Fruit fly (Drosophila melanogaster) whole organism, embryonic: ENCODE results near the gene Dup99B.

ENCODE experiments used
- CG10147 ChIP-seq: fragments of 200-800 bp; sonication (Bioruptor generic); optimal IDR thresholded peaks from 2 replicates; lab custom pipeline; 2019; ENCODE audit warnings: missing biosample characterization, mild to moderate bottlenecking, missing genetic modification characterization, moderate library complexity
- CG10959 ChIP-seq: fragments of 200-800 bp; sonication (Bioruptor generic); IDR thresholded peaks from 2 replicates; pipeline ENCODE4 v1.3.6; 2022; ENCODE audit warnings: missing biosample characterization, missing genetic modification characterization
- CG11456 ChIP-seq: fragments of 200-800 bp; sonication (Bioruptor generic); IDR thresholded peaks from 3 replicates; pipeline ENCODE4 v1.3.6; 2022; ENCODE audit warnings: missing biosample characterization, missing genetic modification characterization
- CG11695 ChIP-seq: fragments of 200-800 bp; sonication (Bioruptor generic); IDR thresholded peaks from 3 replicates; pipeline ENCODE4 v1.3.6; 2022; ENCODE audit warnings: missing biosample characterization, missing genetic modification characterization
- CG12942 ChIP-seq: fragments of 200-800 bp; sonication (Bioruptor generic); optimal IDR thresholded peaks from 3 replicates; lab custom pipeline; 2016; ENCODE audit warnings: missing biosample characterization, missing genetic modification characterization
- CG14050 ChIP-seq: fragments of 200-800 bp; sonication (Bioruptor generic); IDR thresholded peaks from 3 replicates; pipeline ENCODE4 v1.3.6; 2022; ENCODE audit warnings: missing biosample characterization, missing genetic modification characterization
- CG14710 ChIP-seq: fragments of 200-800 bp; sonication (Bioruptor generic); optimal IDR thresholded peaks from 3 replicates; lab custom pipeline; 2019; ENCODE audit warnings: missing biosample characterization, mild to moderate bottlenecking, missing genetic modification characterization, moderate library complexity
- CG31224 ChIP-seq: fragments of 200-800 bp; sonication (Bioruptor generic); IDR thresholded peaks from 2 replicates; pipeline ENCODE4 v1.3.6; 2022; ENCODE audit warnings: missing biosample characterization, missing genetic modification characterization
- CG32767 ChIP-seq: fragments of 200-800 bp; sonication (Bioruptor generic); IDR thresholded peaks from 2 replicates; pipeline ENCODE4 v1.3.6; 2022; ENCODE audit warnings: missing biosample characterization, missing genetic modification characterization
- CG34224 ChIP-seq: fragments of 200-800 bp; sonication (Bioruptor generic); IDR thresholded peaks from 3 replicates; pipeline ENCODE4 v1.3.6; 2022; ENCODE audit warnings: missing biosample characterization, missing genetic modification characterization; ENCODE audit not compliant: partially characterized antibody
- CG34422 ChIP-seq: fragments of 200-800 bp; sonication (Bioruptor generic); IDR thresholded peaks from 3 replicates; pipeline ENCODE4 v1.3.6; 2022; ENCODE audit warnings: missing biosample characterization, missing genetic modification characterization
- CG3995 ChIP-seq: fragments of 200-800 bp; sonication (Bioruptor generic); optimal IDR thresholded peaks from 3 replicates; lab custom pipeline; 2016; ENCODE audit warnings: missing biosample characterization, missing genetic modification characterization
- CG4328 ChIP-seq: fragments of 200-800 bp; sonication (Bioruptor generic); optimal IDR thresholded peaks from 3 replicates; lab custom pipeline; 2017; ENCODE audit warnings: missing biosample characterization, missing genetic modification reagents, missing genetic modification characterization
- CG4707 ChIP-seq: fragments of 200-800 bp; sonication (Bioruptor generic); optimal IDR thresholded peaks from 2 replicates; lab custom pipeline; 2018; ENCODE audit warnings: missing biosample characterization, mild to moderate bottlenecking, missing genetic modification characterization, moderate library complexity
- CG6175 ChIP-seq: fragments of 200-800 bp; sonication (Bioruptor generic); IDR thresholded peaks from 3 replicates; pipeline ENCODE4 v1.3.6; 2022; ENCODE audit warnings: missing biosample characterization, missing genetic modification characterization
- CG8089 ChIP-seq: fragments of 200-800 bp; sonication (Bioruptor generic); optimal IDR thresholded peaks from 3 replicates; lab custom pipeline; 2016; ENCODE audit warnings: missing biosample characterization, missing genetic modification characterization
- CG8478 ChIP-seq: fragments of >200 bp; optimal IDR thresholded peaks from 2 replicates; lab custom pipeline; 2018
- CG9609 ChIP-seq: fragments of 200-800 bp; sonication (Bioruptor generic); optimal IDR thresholded peaks from 3 replicates; lab custom pipeline; 2016; ENCODE audit warnings: missing biosample characterization, missing genetic modification characterization
- CTCF ChIP-seq: fragments of 200-800 bp; sonication (Bioruptor generic); optimal IDR thresholded peaks from 2 replicates; lab custom pipeline; 2017; ENCODE audit warnings: missing biosample characterization, mild to moderate bottlenecking, missing genetic modification characterization, moderate library complexity
- Camta ChIP-seq: fragments of 200-800 bp; sonication (Bioruptor generic); optimal IDR thresholded peaks from 2 replicates; lab custom pipeline; 2016; ENCODE audit warnings: missing biosample characterization, missing genetic modification characterization
- CkIIα-i1 ChIP-seq: fragments of 200-800 bp; sonication (Bioruptor generic); IDR thresholded peaks from 2 replicates; pipeline ENCODE4 v1.3.6; 2022; ENCODE audit warnings: missing biosample characterization, missing genetic modification characterization
- CrebB ChIP-seq: fragments of 200-800 bp; sonication (Bioruptor generic); optimal IDR thresholded peaks from 3 replicates; lab custom pipeline; 2018; ENCODE audit warnings: missing biosample characterization, mild to moderate bottlenecking, missing genetic modification characterization
- Dbx ChIP-seq: fragments of 200-800 bp; sonication (Bioruptor generic); IDR thresholded peaks from 3 replicates; pipeline ENCODE4 v1.3.6; 2022; ENCODE audit warnings: missing biosample characterization, missing genetic modification characterization
- Dref ChIP-seq: fragments of 200-800 bp; sonication (Bioruptor generic); IDR thresholded peaks from 2 replicates; pipeline ENCODE4 v1.3.6; 2022; ENCODE audit warnings: missing biosample characterization, missing genetic modification characterization
- HLHmδ ChIP-seq: fragments of 200-800 bp; sonication (Bioruptor generic); optimal IDR thresholded peaks from 2 replicates; lab custom pipeline; 2018; ENCODE audit warnings: missing biosample characterization, mild to moderate bottlenecking, missing genetic modification characterization, moderate library complexity
- Hmr ChIP-seq: fragments of 200-800 bp; sonication (Bioruptor generic); optimal IDR thresholded peaks from 3 replicates; lab custom pipeline; 2017; ENCODE audit warnings: mild to moderate bottlenecking, missing biosample characterization, missing genetic modification reagents, missing genetic modification characterization
- Jarid2 ChIP-seq: fragments of 200-800 bp; sonication (Bioruptor generic); optimal IDR thresholded peaks from 3 replicates; lab custom pipeline; 2017; ENCODE audit warnings: mild to moderate bottlenecking, missing biosample characterization, missing genetic modification reagents, missing genetic modification characterization
- Kr ChIP-seq: fragments of 200-800 bp; sonication (Bioruptor generic); optimal IDR thresholded peaks from 2 replicates; lab custom pipeline; 2017; ENCODE audit warnings: missing biosample characterization, mild to moderate bottlenecking, missing genetic modification characterization
- MBD-R2 ChIP-seq: fragments of 200-800 bp; sonication (Bioruptor generic); IDR thresholded peaks from 2 replicates; pipeline ENCODE4 v1.3.6; 2022; ENCODE audit warnings: missing biosample characterization, missing genetic modification characterization
- Nf-YB ChIP-seq: fragments of 200-800 bp; sonication (Bioruptor generic); optimal IDR thresholded peaks from 3 replicates; lab custom pipeline; 2019; ENCODE audit warnings: missing biosample characterization, mild to moderate bottlenecking, missing genetic modification characterization, moderate library complexity
- NfI ChIP-seq: fragments of 200-800 bp; sonication (Bioruptor generic); optimal IDR thresholded peaks from 3 replicates; lab custom pipeline; 2018; ENCODE audit warnings: missing biosample characterization, mild to moderate bottlenecking, missing genetic modification characterization, moderate library complexity
- PHDP ChIP-seq: fragments of 200-800 bp; sonication (Bioruptor generic); optimal IDR thresholded peaks from 3 replicates; lab custom pipeline; 2018; ENCODE audit warnings: missing biosample characterization, mild to moderate bottlenecking, missing genetic modification characterization, moderate library complexity
- Stat92E ChIP-seq, 3 experiments: fragments of >200 bp in 2 of 3; fragments of 200-800 bp in 1 of 3; sonication (Bioruptor generic) in 1 of 3; optimal IDR thresholded peaks; 2 replicates each; lab custom pipeline; 2017 to 2019; ENCODE audit warnings: missing biosample characterization in 3 of 3, missing genetic modification characterization in 3 of 3, mild to moderate bottlenecking in 1 of 3, moderate library complexity in 1 of 3
- YL-1 ChIP-seq: fragments of 200-800 bp; sonication (Bioruptor generic); optimal IDR thresholded peaks from 3 replicates; lab custom pipeline; 2017; ENCODE audit warnings: missing biosample characterization, mild to moderate bottlenecking, missing genetic modification characterization
- bcd ChIP-seq: fragments of 200-800 bp; sonication (Bioruptor generic); optimal IDR thresholded peaks from 2 replicates; lab custom pipeline; 2017; ENCODE audit warnings: missing biosample characterization, mild to moderate bottlenecking, missing genetic modification characterization
- br ChIP-seq: fragments of >200 bp; optimal IDR thresholded peaks from 2 replicates; lab custom pipeline; 2017
- dan ChIP-seq: fragments of 200-800 bp; sonication (Bioruptor generic); IDR thresholded peaks from 2 replicates; pipeline ENCODE4 v1.3.6; 2022; ENCODE audit warnings: missing biosample characterization, missing genetic modification characterization
- dpn ChIP-seq, 2 experiments: fragments of 200-800 bp; sonication (Bioruptor generic); optimal IDR thresholded peaks; 3 replicates each; lab custom pipeline; 2016; ENCODE audit warnings: missing biosample characterization in 2 of 2, missing genetic modification characterization in 2 of 2
- exex ChIP-seq: fragments of 200-800 bp; sonication (Bioruptor generic); optimal IDR thresholded peaks from 4 replicates; lab custom pipeline; 2018; ENCODE audit warnings: missing biosample characterization, mild to moderate bottlenecking, missing genetic modification characterization, moderate library complexity
- ftz-f1 ChIP-seq: fragments of 200-800 bp; sonication (Bioruptor generic); optimal IDR thresholded peaks from 2 replicates; lab custom pipeline; 2016; ENCODE audit warnings: missing biosample characterization, missing genetic modification characterization
- grau ChIP-seq: fragments of 200-800 bp; optimal IDR thresholded peaks from 3 replicates; lab custom pipeline; 2019; ENCODE audit warnings: missing biosample characterization, mild to moderate bottlenecking, missing genetic modification characterization, moderate library complexity
- h ChIP-seq: fragments of >200 bp; optimal IDR thresholded peaks from 2 replicates; lab custom pipeline; 2017
- hkb ChIP-seq, 2 experiments: fragments of 200-800 bp in 1 of 2; fragments of >200 bp in 1 of 2; sonication (Bioruptor generic) in 1 of 2; IDR thresholded peaks in 1 of 2; optimal IDR thresholded peaks in 1 of 2; 2 replicates each; pipeline versions ENCODE4 v1.3.6 to Lab custom; 2017 to 2022; ENCODE audit warnings: missing biosample characterization in 1 of 2, missing genetic modification characterization in 1 of 2
- inv ChIP-seq: fragments of 200-800 bp; sonication (Bioruptor generic); IDR thresholded peaks from 2 replicates; pipeline ENCODE4 v1.3.6; 2022; ENCODE audit warnings: missing biosample characterization, missing genetic modification characterization; ENCODE audit not compliant: partially characterized antibody
- luna ChIP-seq: fragments of 200-800 bp; sonication (Bioruptor generic); optimal IDR thresholded peaks from 2 replicates; lab custom pipeline; 2016; ENCODE audit warnings: missing biosample characterization, missing genetic modification characterization
- pzg ChIP-seq: fragments of 200-800 bp; sonication (Bioruptor generic); optimal IDR thresholded peaks from 3 replicates; lab custom pipeline; 2018; ENCODE audit warnings: missing biosample characterization, mild to moderate bottlenecking, missing genetic modification characterization, moderate library complexity
- shn ChIP-seq: fragments of 200-800 bp; sonication (Bioruptor generic); optimal IDR thresholded peaks from 3 replicates; lab custom pipeline; 2016; ENCODE audit warnings: missing biosample characterization, missing genetic modification characterization
- trem ChIP-seq: fragments of 200-800 bp; optimal IDR thresholded peaks from 3 replicates; lab custom pipeline; 2019; ENCODE audit warnings: missing biosample characterization, mild to moderate bottlenecking, missing genetic modification characterization, moderate library complexity
- tx ChIP-seq: fragments of 200-800 bp; sonication (Bioruptor generic); optimal IDR thresholded peaks from 2 replicates; lab custom pipeline; 2016; ENCODE audit warnings: missing biosample characterization, missing genetic modification characterization
- unpg ChIP-seq: fragments of 200-800 bp; sonication (Bioruptor generic); optimal IDR thresholded peaks from 3 replicates; lab custom pipeline; 2018; ENCODE audit warnings: missing biosample characterization, mild to moderate bottlenecking, missing genetic modification characterization, moderate library complexity
- wdn ChIP-seq: fragments of 200-800 bp; sonication (Bioruptor generic); IDR thresholded peaks from 2 replicates; pipeline ENCODE4 v1.3.6; 2022; ENCODE audit warnings: missing biosample characterization, missing genetic modification characterization

Dup99B gene

dm6 chr3R:29725577-29726240 is 10.5 kb upstream of the Dup99B start, which contains the start of gene Kul (continued):
- TF ChIP-seq CG4707 (GFP tag; lab: Kevin White, UChicago) (peak; percentile 48), exex (tag; lab: Kevin White, UChicago) (no peak), CG6175 (GFP tag; lab: Robert Waterston, UW) (no peak), CrebB (tag; lab: Kevin White, UChicago) (no peak), dan (GFP tag; lab: Robert Waterston, UW) (no peak), CG10959 (GFP tag; lab: Robert Waterston, UW) (no peak), MBD-R2 (GFP tag; lab: Robert Waterston, UW) (peak; percentile 49), CG9609 (GFP tag; lab: Kevin White, UChicago) (peak; percentile 20), Dbx (GFP tag; lab: Robert Waterston, UW) (0 out of 3 replicates have a peak, but pooled peaks have one; percentile 9), CG31224 (GFP tag; lab: Robert Waterston, UW) (no peak), YL-1 (GFP tag; lab: Kevin White, UChicago) (no peak), shn (GFP tag; lab: Kevin White, UChicago) (no peak), CG14050 (GFP tag; lab: Robert Waterston, UW) (no peak), bcd (peak; percentile 2), Camta (GFP tag; lab: Kevin White, UChicago) (no peak), CG10147 (no peak), unpg (GFP tag; lab: Kevin White, UChicago) (no peak), br (lab: Kevin White, UChicago) (no peak), luna (GFP tag; lab: Kevin White, UChicago) (no peak), CG34224 (GFP tag; lab: Robert Waterston, UW) (peak; percentile 47; the same call in 1 of the 3 replicates), HLHmδ (no peak), CG11456 (GFP tag; lab: Robert Waterston, UW) (0 out of 3 replicates have a peak, but pooled peaks have one; percentile 51), Nf-YB (GFP tag; lab: Kevin White, UChicago) (no peak), CG4328 (GFP tag; lab: Kevin White, UChicago) (no peak), Jarid2 (GFP tag; lab: Kevin White, UChicago) (peak; percentile 4), Hmr (GFP tag; lab: Kevin White, UChicago) (no peak), pzg (peak; percentile 82), CG34422 (no peak; the same call in 2 of the 3 replicates), CG12942 (GFP tag; lab: Kevin White, UChicago) (no peak), hkb (optimal IDR thresholded peaks at IDR 0.05; lab: Kevin White, UChicago) (no peak), hkb (GFP tag; IDR thresholded peaks at IDR 0.05; lab: Robert Waterston, UW) (0 out of 2 replicates have a peak, but pooled peaks have one; percentile 20), trem (peak; percentile 27), Stat92E (GFP tag; optimal IDR thresholded peaks at IDR 0.05; lab: Kevin White, UChicago) (no peak), CG8478 (lab: Kevin White, UChicago) (no peak), Kr (GFP tag; lab: Kevin White, UChicago) (no peak), h (no peak), CG11695 (GFP tag; lab: Robert Waterston, UW) (no peak), CTCF (GFP tag; lab: Kevin White, UChicago) (peak; percentile 27), tx (GFP tag; lab: Kevin White, UChicago) (no peak), NfI (GFP tag; lab: Kevin White, UChicago) (peak; percentile 29), CG3995 (GFP tag; lab: Kevin White, UChicago) (peak; percentile 9), CG8089 (no peak), CG32767 (no peak), dpn (GFP tag; optimal IDR thresholded peaks at IDR 0.05; lab: Kevin White, UChicago) (peak; percentile 5 to 41), grau (tag; lab: Kevin White, UChicago) (peak; percentile 48), CkIIα-i1 (GFP tag; lab: Robert Waterston, UW) (no peak), inv (GFP tag; lab: Robert Waterston, UW) (no peak), Dref (GFP tag; lab: Robert Waterston, UW) (peak; percentile 45), wdn (no peak), ftz-f1 (GFP tag; lab: Kevin White, UChicago) (no peak), CG14710 (tag; lab: Kevin White, UChicago) (peak; percentile 99), PHDP (tag; lab: Kevin White, UChicago) (no peak)
